Fruit fly (Drosophila melanogaster) whole organism: ENCODE measurements around the gene bun.
A peak's percentile ranks its signal among the peaks of the same experiment; 100 is the strongest.

Experiments used
- CG8478 ChIP-seq: fragments of >200 bp; optimal IDR thresholded peaks from 2 replicates; lab custom pipeline; 2018; ENCODE audit warnings: inconsistent platforms
- Dll ChIP-seq: fragments of >200 bp; optimal IDR thresholded peaks from 2 replicates; lab custom pipeline; 2017
- EcR ChIP-seq, 2 experiments: fragments of >200 bp; optimal IDR thresholded peaks; 2 replicates each; lab custom pipeline; 2017; ENCODE audit warnings: missing biosample characterization in 2 of 2, missing genetic modification characterization in 2 of 2, missing genetic modification reagents in 2 of 2
- pan ChIP-seq: fragments of >200 bp; optimal IDR thresholded peaks from 2 replicates; lab custom pipeline; 2017
- psq ChIP-seq: fragments of >200 bp; optimal IDR thresholded peaks from 2 replicates; lab custom pipeline; 2017
- usp ChIP-seq: fragments of >200 bp; optimal IDR thresholded peaks from 2 replicates; lab custom pipeline; 2017; ENCODE audit warnings: missing biosample characterization, missing genetic modification characterization, mixed read lengths

The bun gene

dm6 chr2L:12546043-12546942 is at the start of gene bun:
Gene bun (minus strand): TSS chr2L:12546611.
- no peak for TF ChIP-seq EcR (GFP tag; optimal IDR thresholded peaks at IDR 0.05; lab: Kevin White, UChicago)
- TF ChIP-seq Dll: peak; percentile 94
- TF ChIP-seq CG8478 (lab: Kevin White, UChicago): peak; percentile 43

dm6 chr2L:12595774-12596173 is 49.4 kb upstream of the bun start:
- TF ChIP-seq Dll (no peak), psq (no peak)

dm6 chr2L:12593445-12594413 is 47.3 kb upstream of the bun start:
- no peak for TF ChIP-seq usp
- no peak for TF ChIP-seq EcR (GFP tag; optimal IDR thresholded peaks at IDR 0.05; lab: Kevin White, UChicago)
- no peak for TF ChIP-seq pan (lab: Kevin White, UChicago)
- no peak for TF ChIP-seq psq
- no peak for TF ChIP-seq Dll
- no peak for TF ChIP-seq CG8478 (lab: Kevin White, UChicago)

- TF ChIP-seq psq (no peak), pan (lab: Kevin White, UChicago) (no peak), EcR (GFP tag; optimal IDR thresholded peaks at IDR 0.05; lab: Kevin White, UChicago) (no peak), usp (no peak), Dll (no peak), CG8478 (lab: Kevin White, UChicago) (no peak)
Measured at dm6 chr2L:12589941-12590340, 43.5 kb upstream of the bun start.

dm6 chr2L:12588846-12589490 is 42.6 kb upstream of the bun start:
- TF ChIP-seq pan (lab: Kevin White, UChicago) (no peak), usp (no peak), Dll (no peak), CG8478 (lab: Kevin White, UChicago) (no peak), psq (no peak), EcR (GFP tag; optimal IDR thresholded peaks at IDR 0.05; lab: Kevin White, UChicago) (no peak)

- TF ChIP-seq pan (lab: Kevin White, UChicago): no peak
- no peak for TF ChIP-seq CG8478 (lab: Kevin White, UChicago)
- TF ChIP-seq psq: no peak
- TF ChIP-seq Dll: no peak
- TF ChIP-seq EcR (GFP tag; optimal IDR thresholded peaks at IDR 0.05; lab: Kevin White, UChicago): no peak
- TF ChIP-seq usp: no peak
Measured at dm6 chr2L:12587325-12587724, 40.9 kb upstream of the bun start, which contains the start of gene nub. Gene nub (plus strand): TSS chr2L:12587625.

DNA sequence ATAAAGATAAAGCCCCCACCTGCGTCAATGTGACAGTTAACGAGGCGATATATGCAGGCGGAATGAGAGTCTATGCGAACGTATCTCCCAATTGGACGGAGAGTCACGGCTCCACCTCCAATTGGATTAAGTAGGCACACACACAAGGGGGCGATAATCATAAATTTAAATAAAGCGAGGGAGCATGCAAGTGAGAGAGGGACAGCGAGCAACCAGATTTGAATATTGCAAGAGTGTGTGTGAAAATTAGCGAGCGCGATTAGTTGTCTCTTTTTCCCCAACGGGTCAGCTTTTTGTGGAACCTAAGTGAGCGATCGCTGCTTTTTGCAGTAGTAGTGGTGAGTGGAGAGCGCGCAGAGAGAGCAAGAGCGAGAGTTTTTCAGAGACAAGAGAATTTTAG is 40.4 kb upstream of the bun start:
- no peak for TF ChIP-seq pan (lab: Kevin White, UChicago)
- TF ChIP-seq Dll: peak; percentile 71
- TF ChIP-seq CG8478 (lab: Kevin White, UChicago): peak; percentile 96

DNA sequence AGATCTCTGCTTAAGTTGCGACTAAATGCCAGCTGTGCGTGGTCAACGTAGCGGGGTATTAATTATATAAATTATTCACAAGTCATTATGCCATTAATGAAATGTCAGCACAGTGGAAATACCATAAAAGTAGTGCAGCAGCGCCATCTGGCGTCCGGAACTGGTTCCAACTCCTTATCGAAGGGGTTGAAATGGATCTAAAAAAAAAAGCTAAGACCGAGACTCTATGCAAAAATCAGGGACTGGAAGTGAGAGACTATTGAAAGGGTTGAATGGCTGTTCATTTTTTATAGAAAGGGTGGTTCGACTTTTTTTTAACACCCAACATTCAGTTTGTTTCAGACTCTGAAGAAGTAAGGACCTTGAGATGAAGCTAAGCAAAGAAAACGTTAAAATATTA is 32.7 kb upstream of the bun start:
- no peak for TF ChIP-seq EcR (GFP tag; optimal IDR thresholded peaks at IDR 0.05; lab: Kevin White, UChicago)
- TF ChIP-seq Dll: no peak
- TF ChIP-seq CG8478 (lab: Kevin White, UChicago): no peak
- no peak for TF ChIP-seq usp
- TF ChIP-seq pan (lab: Kevin White, UChicago): no peak
- no peak for TF ChIP-seq psq

dm6 chr2L:12574979-12575500 is 28.6 kb upstream of the bun start:
- no peak for TF ChIP-seq CG8478 (lab: Kevin White, UChicago)
- no peak for TF ChIP-seq pan (lab: Kevin White, UChicago)
- no peak for TF ChIP-seq EcR (GFP tag; optimal IDR thresholded peaks at IDR 0.05; lab: Kevin White, UChicago)
- no peak for TF ChIP-seq Dll
- TF ChIP-seq usp: no peak
- no peak for TF ChIP-seq psq

DNA sequence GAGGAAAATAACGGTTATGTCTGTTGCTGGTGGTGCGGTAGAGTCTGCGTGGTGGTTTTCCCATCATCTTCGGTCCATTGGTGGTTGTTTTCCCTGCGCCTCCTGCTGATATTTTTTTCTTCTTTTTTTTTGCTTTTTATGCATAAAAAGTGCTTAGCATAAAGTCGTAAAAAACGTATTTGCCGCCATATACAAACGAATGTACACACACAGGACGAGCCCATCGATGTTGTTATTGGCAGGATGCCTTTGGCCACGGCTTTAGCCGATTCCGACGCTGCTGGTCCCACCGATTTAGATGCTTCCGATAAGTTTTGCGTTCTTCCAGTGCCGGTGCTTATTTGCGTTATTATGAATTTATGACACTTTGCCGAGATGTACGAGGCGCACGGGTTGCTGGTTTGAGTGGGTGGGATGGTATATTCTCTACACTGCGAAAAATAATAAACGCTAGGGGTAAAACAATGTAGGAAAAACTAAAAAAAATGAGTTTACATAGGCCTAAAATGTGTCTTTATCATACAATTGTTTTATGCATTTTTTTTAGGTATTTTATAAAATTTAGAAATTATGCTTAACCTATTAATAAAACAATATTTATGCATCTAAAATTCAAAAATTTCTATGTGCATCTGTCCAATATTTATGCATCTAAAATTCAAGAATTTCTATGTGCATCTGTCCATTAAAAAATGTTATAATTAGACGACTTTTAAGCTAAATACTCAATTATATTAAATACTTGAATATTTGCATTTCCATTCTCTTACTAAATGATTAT is 20.7 kb upstream of the bun start:
- TF ChIP-seq psq (no peak), CG8478 (lab: Kevin White, UChicago) (no peak), pan (lab: Kevin White, UChicago) (no peak), Dll (no peak), EcR (GFP tag; optimal IDR thresholded peaks at IDR 0.05; lab: Kevin White, UChicago) (no peak), usp (no peak)

dm6 chr2L:12548944-12549343 is 2.5 kb upstream of the bun start:
- TF ChIP-seq psq: no peak
- no peak for TF ChIP-seq usp
- no peak for TF ChIP-seq Dll
- TF ChIP-seq pan (lab: Kevin White, UChicago): no peak
- no peak for TF ChIP-seq EcR (GFP tag; optimal IDR thresholded peaks at IDR 0.05; lab: Kevin White, UChicago)
- TF ChIP-seq CG8478 (lab: Kevin White, UChicago): no peak
